Fruit fly (Drosophila melanogaster): ENCODE data around the gene CG42537.

CG42537 gene

DNA sequence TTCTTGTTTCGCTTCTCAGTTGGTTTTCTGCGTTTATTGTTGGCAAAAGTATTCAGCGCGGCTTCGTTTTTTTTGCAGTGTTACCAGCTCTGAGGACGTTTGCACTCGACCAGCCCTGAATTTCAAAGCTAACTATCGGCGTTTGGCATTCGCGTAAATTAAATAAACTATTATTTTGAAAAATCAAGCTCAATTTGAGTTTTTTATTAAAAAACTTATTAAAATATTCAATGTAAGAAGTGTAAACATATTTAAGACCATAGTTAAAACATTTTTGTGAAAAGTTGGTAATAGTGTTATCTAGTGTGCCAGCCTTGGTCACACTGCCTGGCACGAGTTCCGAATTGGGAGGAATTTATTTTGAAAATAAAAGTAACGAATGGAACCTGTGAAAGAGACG lies 31.8 kb upstream of the CG42537 start, which contains the start of the genes SmD2 and CG18048:
SmD2 (minus strand) TSS at position 98 of the 400 bp plus-strand sequence.
CG18048 (plus strand) TSS at position 298 of the 400 bp plus-strand sequence.
- TF ChIP-seq vfl (GFP tag; optimal IDR thresholded peaks at IDR 0.05): no peak
- TF ChIP-seq Six4 (GFP tag; optimal IDR thresholded peaks at IDR 0.05): no peak
- no peak for TF ChIP-seq ac (GFP tag; optimal IDR thresholded peaks at IDR 0.05)
- TF ChIP-seq Dip3 (GFP tag; optimal IDR thresholded peaks at IDR 0.05): no peak
- TF ChIP-seq Lhr (GFP tag; optimal IDR thresholded peaks at IDR 0.05): peak; percentile 57
- TF ChIP-seq CG4282 (GFP tag; optimal IDR thresholded peaks at IDR 0.05): no peak
- TF ChIP-seq sc (optimal IDR thresholded peaks at IDR 0.05): no peak
- TF ChIP-seq sc (GFP tag; optimal IDR thresholded peaks at IDR 0.05): no peak
- TF ChIP-seq CG11093 (GFP tag; IDR thresholded peaks at IDR 0.05): no peak
- TF ChIP-seq Doc2 (GFP tag; IDR thresholded peaks at IDR 0.05): no peak
- peak; percentile 87 for TF ChIP-seq knrl (GFP tag; IDR thresholded peaks at IDR 0.05; ENCODE audit: partially characterized antibody)
- no peak for TF ChIP-seq CG32767 (GFP tag; IDR thresholded peaks at IDR 0.05)
- TF ChIP-seq CG17829 (tag; optimal IDR thresholded peaks at IDR 0.05): peak; percentile 45
- no peak for TF ChIP-seq Hand (GFP tag; optimal IDR thresholded peaks at IDR 0.05)
- TF ChIP-seq slou (GFP tag; optimal IDR thresholded peaks at IDR 0.05): no peak
- peak; percentile 5 for TF ChIP-seq Abd-B (GFP tag; optimal IDR thresholded peaks at IDR 0.05)
- no peak for TF ChIP-seq yki (optimal IDR thresholded peaks at IDR 0.05)
- TF ChIP-seq CG8478 (optimal IDR thresholded peaks at IDR 0.05): no peak
- TF ChIP-seq ewg (GFP tag; optimal IDR thresholded peaks at IDR 0.05): no peak
- no peak for TF ChIP-seq CG31224 (GFP tag; IDR thresholded peaks at IDR 0.05)
- TF ChIP-seq sob (GFP tag; IDR thresholded peaks at IDR 0.05): no peak
- no peak for TF ChIP-seq lbe (GFP tag; optimal IDR thresholded peaks at IDR 0.05)
- peak; percentile 24 for TF ChIP-seq CG30403 (GFP tag; optimal IDR thresholded peaks at IDR 0.05)
- no peak for TF ChIP-seq kay (GFP tag; optimal IDR thresholded peaks at IDR 0.05)
- peak; percentile 67 for TF ChIP-seq Ets97D (GFP tag; optimal IDR thresholded peaks at IDR 0.05)
- no peak for TF ChIP-seq Bteb2 (GFP tag; optimal IDR thresholded peaks at IDR 0.05)
- peak; percentile 66; the same call in 2 of the 3 replicates for TF ChIP-seq CG34224 (GFP tag; IDR thresholded peaks at IDR 0.05; ENCODE audit: partially characterized antibody)
- TF ChIP-seq CG18476 (GFP tag; optimal IDR thresholded peaks at IDR 0.05): no peak
- TF ChIP-seq CG34376 (GFP tag; optimal IDR thresholded peaks at IDR 0.05): no peak
- peak; percentile 66 for TF ChIP-seq CG10267 (tag; optimal IDR thresholded peaks at IDR 0.05)
- no peak for TF ChIP-seq Eip74EF (GFP tag; optimal IDR thresholded peaks at IDR 0.05)
- TF ChIP-seq CG10209 (GFP tag; optimal IDR thresholded peaks at IDR 0.05): no peak
- no peak for TF ChIP-seq Dfd (GFP tag; optimal IDR thresholded peaks at IDR 0.05)
- TF ChIP-seq tll (GFP tag; optimal IDR thresholded peaks at IDR 0.05): peak in 1 of 2 experiments; percentile 27
- peak; percentile 54; the same call in 1 of the 2 replicates for TF ChIP-seq CG3847 (GFP tag; IDR thresholded peaks at IDR 0.05)
- TF ChIP-seq croc (GFP tag; conservative IDR thresholded peaks at IDR 0.05): no peak
- no peak for TF ChIP-seq Hr78 (GFP tag; optimal IDR thresholded peaks at IDR 0.05)
- no peak for TF ChIP-seq CG15696 (tag; optimal IDR thresholded peaks at IDR 0.05)
- TF ChIP-seq CoRest (tag; optimal IDR thresholded peaks at IDR 0.05): peak; percentile 59
- TF ChIP-seq grau (tag; optimal IDR thresholded peaks at IDR 0.05): peak; percentile 33
- TF ChIP-seq sens (GFP tag): peak; percentile 27
- TF ChIP-seq CG11695 (GFP tag; IDR thresholded peaks at IDR 0.05): no peak
- no peak for TF ChIP-seq CG10321 (GFP tag; IDR thresholded peaks at IDR 0.05)
- TF ChIP-seq usp (GFP tag; optimal IDR thresholded peaks at IDR 0.05): no peak
- no peak for TF ChIP-seq dati (GFP tag; IDR thresholded peaks at IDR 0.05)
- no peak for TF ChIP-seq en (GFP tag; optimal IDR thresholded peaks at IDR 0.05)
- TF ChIP-seq pum (GFP tag; optimal IDR thresholded peaks at IDR 0.05): no peak
- TF ChIP-seq so (GFP tag; IDR thresholded peaks at IDR 0.05): no peak
- TF ChIP-seq Jarid2 (GFP tag; optimal IDR thresholded peaks at IDR 0.05): no peak
- TF ChIP-seq caup (GFP tag; optimal IDR thresholded peaks at IDR 0.05; ENCODE audit: severe bottlenecking): no peak
- TF ChIP-seq CG9817 (tag; optimal IDR thresholded peaks at IDR 0.05): peak; percentile 15
- no peak for TF ChIP-seq ato (GFP tag; IDR thresholded peaks at IDR 0.05; ENCODE audit: partially characterized antibody)

All from whole organism, embryonic.